Worm (Caenorhabditis elegans) whole organism, midembryonic: ENCODE results near the gene tag-293.

ENCODE experiments used
- T22C8.4 ChIP-seq: fragments of 200-800 bp; sonication (Bioruptor generic); IDR thresholded peaks from 2 replicates; pipeline ENCODE4 v1.3.6; 2022; ENCODE audit warnings: missing genetic modification characterization, missing compliant biosample characterization
- flt-1 ChIP-seq: fragments of 200-800 bp; sonication (Bioruptor generic); IDR thresholded peaks from 2 replicates; pipeline ENCODE4 v1.3.6; 2022; ENCODE audit warnings: missing genetic modification characterization, missing compliant biosample characterization
- klf-2 ChIP-seq: fragments of 200-800 bp; sonication (Bioruptor generic); conservative IDR thresholded peaks from 2 replicates; pipeline ENCODE4 v1.3.6; 2022; ENCODE audit warnings: missing genetic modification reagents, missing genetic modification characterization, missing compliant biosample characterization
- med-1 ChIP-seq: sonication (generic microtip); optimal IDR thresholded peaks from 2 replicates; lab custom pipeline; 2017; ENCODE audit warnings: missing genetic modification characterization, mild to moderate bottlenecking, missing compliant biosample characterization, antibody characterized with exemption, missing genetic modification reagents; ENCODE audit not compliant: insufficient read depth
- tab-1 ChIP-seq: fragments of 200-800 bp; sonication (Bioruptor generic); IDR thresholded peaks from 2 replicates; pipeline ENCODE4 v1.3.6; 2022; ENCODE audit warnings: missing genetic modification characterization, missing compliant biosample characterization
- ztf-29 ChIP-seq: fragments of 200-800 bp; sonication (Bioruptor generic); IDR thresholded peaks from 2 replicates; pipeline ENCODE4 v1.3.6; 2022; ENCODE audit warnings: missing genetic modification reagents, missing genetic modification characterization, missing compliant biosample characterization

ce11 chrV:7352186-7353053 lies 2.9 kb downstream of the tag-293 start, which contains the start of the genes srh-231 and srh-275:
- TF ChIP-seq ztf-29 (no peak), tab-1 (no peak), klf-2 (no peak), med-1 (GFP tag; lab: Kevin White, UChicago) (no peak), flt-1 (no peak), T22C8.4 (GFP tag; lab: Robert Waterston, UW) (no peak)
